Worm (Caenorhabditis elegans) whole organism, L4/young adult: Measurements from ENCODE around the gene scl-2.

Source experiments
- dao-5 ChIP-seq: sonication (generic microtip); optimal IDR thresholded peaks from 2 replicates; lab custom pipeline; 2016; ENCODE audit warnings: missing genotype, missing genetic modification characterization, moderate library complexity, missing compliant biosample characterization
- him-1 ChIP-seq: sonication (generic microtip); optimal IDR thresholded peaks from 2 replicates; lab custom pipeline; 2016; ENCODE audit warnings: missing genotype, missing genetic modification reagents, missing genetic modification characterization, missing compliant biosample characterization

- TF ChIP-seq dao-5 (tag; lab: Kevin White, UChicago) (no peak), him-1 (tag; lab: Kevin White, UChicago) (no peak)
These were observed 4.9 kb upstream of the scl-2 start, which contains the start of gene F49E11.7 for ce11 chrIV:13052568-13052967.
